Fruit fly (Drosophila melanogaster) whole organism, embryonic: ENCODE data around the gene kri.

Experiments
- Antp ChIP-seq: fragments of 200-800 bp; sonication (Bioruptor generic); optimal IDR thresholded peaks from 3 replicates; lab custom pipeline; 2016; ENCODE audit warnings: missing biosample characterization, missing genetic modification characterization
- Asciz ChIP-seq: fragments of 200-800 bp; sonication (Bioruptor generic); optimal IDR thresholded peaks from 2 replicates; lab custom pipeline; 2017; ENCODE audit warnings: missing biosample characterization, mild to moderate bottlenecking, missing genetic modification characterization, missing genetic modification reagents
- Atf3 ChIP-seq: fragments of 200-800 bp; sonication (Bioruptor generic); optimal IDR thresholded peaks from 3 replicates; lab custom pipeline; 2016; ENCODE audit warnings: missing biosample characterization, missing genetic modification characterization
- BEAF-32 ChIP-seq: fragments of 200-800 bp; sonication (Bioruptor generic); optimal IDR thresholded peaks from 3 replicates; lab custom pipeline; 2017; ENCODE audit warnings: missing biosample characterization, missing genetic modification characterization, mild to moderate bottlenecking, moderate library complexity, missing genetic modification reagents
- CG10209 ChIP-seq: fragments of 200-800 bp; sonication (Bioruptor generic); optimal IDR thresholded peaks from 3 replicates; lab custom pipeline; 2017; ENCODE audit warnings: missing biosample characterization, mild to moderate bottlenecking, missing genetic modification characterization, missing genetic modification reagents
- CG10321 ChIP-seq: fragments of 200-800 bp; sonication (Bioruptor generic); IDR thresholded peaks from 2 replicates; pipeline ENCODE4 v1.3.6; 2022; ENCODE audit warnings: missing biosample characterization, missing genetic modification characterization
- CG12071 ChIP-seq: fragments of 200-800 bp; sonication (Bioruptor generic); optimal IDR thresholded peaks from 3 replicates; lab custom pipeline; 2018; ENCODE audit warnings: missing biosample characterization, mild to moderate bottlenecking, missing genetic modification characterization
- CG14710 ChIP-seq: fragments of 200-800 bp; sonication (Bioruptor generic); optimal IDR thresholded peaks from 3 replicates; lab custom pipeline; 2019; ENCODE audit warnings: missing biosample characterization, mild to moderate bottlenecking, missing genetic modification characterization, moderate library complexity
- CG1602 ChIP-seq: fragments of 200-800 bp; sonication (Bioruptor generic); optimal IDR thresholded peaks from 3 replicates; lab custom pipeline; 2016; ENCODE audit warnings: missing biosample characterization, missing genetic modification characterization
- CG16815 ChIP-seq: fragments of 200-800 bp; sonication (Bioruptor generic); optimal IDR thresholded peaks from 3 replicates; lab custom pipeline; 2017; ENCODE audit warnings: missing biosample characterization, mild to moderate bottlenecking, missing genetic modification characterization
- CG17361 ChIP-seq: fragments of 200-800 bp; sonication (Bioruptor generic); IDR thresholded peaks from 3 replicates; pipeline ENCODE4 v1.3.6; 2022; ENCODE audit warnings: missing biosample characterization, missing genetic modification characterization
- CG17385 ChIP-seq: fragments of 200-800 bp; sonication (Bioruptor generic); optimal IDR thresholded peaks from 3 replicates; lab custom pipeline; 2018; ENCODE audit warnings: missing biosample characterization, mild to moderate bottlenecking, missing genetic modification characterization
- CG17912 ChIP-seq: fragments of 200-800 bp; sonication (Bioruptor generic); optimal IDR thresholded peaks from 2 replicates; lab custom pipeline; 2018; ENCODE audit warnings: missing biosample characterization, mild to moderate bottlenecking, missing genetic modification characterization
- CG33557 ChIP-seq: fragments of 200-800 bp; sonication (Bioruptor generic); optimal IDR thresholded peaks from 2 replicates; lab custom pipeline; 2019; ENCODE audit warnings: missing biosample characterization, mild to moderate bottlenecking, missing genetic modification characterization, moderate library complexity
- CG6254 ChIP-seq: fragments of 200-800 bp; sonication (Bioruptor generic); optimal IDR thresholded peaks from 3 replicates; lab custom pipeline; 2017; ENCODE audit warnings: mild to moderate bottlenecking, missing biosample characterization, missing genetic modification reagents, missing genetic modification characterization
- CG6813 ChIP-seq: fragments of 200-800 bp; sonication (Bioruptor generic); optimal IDR thresholded peaks from 2 replicates; lab custom pipeline; 2017; ENCODE audit warnings: missing biosample characterization, missing genetic modification characterization, mild to moderate bottlenecking, moderate library complexity, missing genetic modification reagents
- CTCF ChIP-seq: fragments of 200-800 bp; sonication (Bioruptor generic); optimal IDR thresholded peaks from 2 replicates; lab custom pipeline; 2017; ENCODE audit warnings: missing biosample characterization, mild to moderate bottlenecking, missing genetic modification characterization, moderate library complexity
- CoRest ChIP-seq: fragments of 200-800 bp; sonication (Bioruptor generic); optimal IDR thresholded peaks from 3 replicates; lab custom pipeline; 2018; ENCODE audit warnings: missing biosample characterization, mild to moderate bottlenecking, missing genetic modification characterization, moderate library complexity
- Dad ChIP-seq: fragments of 200-800 bp; sonication (Bioruptor generic); optimal IDR thresholded peaks from 3 replicates; lab custom pipeline; 2016; ENCODE audit warnings: missing biosample characterization, missing genetic modification characterization
- Fer2 ChIP-seq: fragments of 200-800 bp; sonication (Bioruptor generic); optimal IDR thresholded peaks from 2 replicates; lab custom pipeline; 2018; ENCODE audit warnings: missing biosample characterization, mild to moderate bottlenecking, missing genetic modification characterization, moderate library complexity
- Fer3 ChIP-seq: fragments of 200-800 bp; sonication (Bioruptor generic); optimal IDR thresholded peaks from 2 replicates; lab custom pipeline; 2018; ENCODE audit warnings: missing biosample characterization, mild to moderate bottlenecking, missing genetic modification characterization, moderate library complexity
- HmgZ ChIP-seq: fragments of 200-800 bp; sonication (Bioruptor generic); optimal IDR thresholded peaks from 2 replicates; lab custom pipeline; 2018; ENCODE audit warnings: missing biosample characterization, mild to moderate bottlenecking, missing genetic modification characterization
- Hmx ChIP-seq: fragments of 200-800 bp; sonication (Bioruptor generic); optimal IDR thresholded peaks from 2 replicates; lab custom pipeline; 2016; ENCODE audit warnings: missing biosample characterization, missing genetic modification characterization
- Myb ChIP-seq: fragments of 200-800 bp; sonication (Bioruptor generic); optimal IDR thresholded peaks from 2 replicates; lab custom pipeline; 2016; ENCODE audit warnings: missing biosample characterization, missing genetic modification characterization
- Nf-YB ChIP-seq: fragments of 200-800 bp; sonication (Bioruptor generic); optimal IDR thresholded peaks from 3 replicates; lab custom pipeline; 2019; ENCODE audit warnings: missing biosample characterization, mild to moderate bottlenecking, missing genetic modification characterization, moderate library complexity
- Nf-YC ChIP-seq: fragments of 200-800 bp; optimal IDR thresholded peaks from 3 replicates; lab custom pipeline; 2019; ENCODE audit warnings: missing biosample characterization, mild to moderate bottlenecking, missing genetic modification characterization, moderate library complexity
- PHDP ChIP-seq: fragments of 200-800 bp; sonication (Bioruptor generic); optimal IDR thresholded peaks from 3 replicates; lab custom pipeline; 2018; ENCODE audit warnings: missing biosample characterization, mild to moderate bottlenecking, missing genetic modification characterization, moderate library complexity
- Rfx ChIP-seq: fragments of 200-800 bp; sonication (Bioruptor generic); IDR thresholded peaks from 2 replicates; pipeline ENCODE4 v1.3.6; 2022; ENCODE audit warnings: missing biosample characterization, missing genetic modification characterization
- Rx ChIP-seq: fragments of 200-800 bp; sonication (Bioruptor generic); IDR thresholded peaks from 2 replicates; pipeline ENCODE4 v1.3.6; 2022; ENCODE audit warnings: missing biosample characterization, missing genetic modification characterization
- Sin3A ChIP-seq: fragments of >200 bp; optimal IDR thresholded peaks from 2 replicates; lab custom pipeline; 2018
- Sry-β ChIP-seq: fragments of 200-800 bp; sonication (Bioruptor generic); optimal IDR thresholded peaks from 2 replicates; lab custom pipeline; 2018; ENCODE audit warnings: missing biosample characterization, mild to moderate bottlenecking, missing genetic modification characterization, moderate library complexity
- Vsx1 ChIP-seq: fragments of 200-800 bp; sonication (Bioruptor generic); optimal IDR thresholded peaks from 2 replicates; lab custom pipeline; 2017; ENCODE audit warnings: missing biosample characterization, mild to moderate bottlenecking, missing genetic modification characterization, missing genetic modification reagents
- dati ChIP-seq: fragments of 200-800 bp; sonication (Bioruptor generic); IDR thresholded peaks from 2 replicates; pipeline ENCODE4 v1.3.6; 2022; ENCODE audit warnings: missing biosample characterization, missing genetic modification characterization
- disco-r ChIP-seq: fragments of 200-800 bp; sonication (Bioruptor generic); optimal IDR thresholded peaks from 2 replicates; lab custom pipeline; 2016; ENCODE audit warnings: missing biosample characterization, missing genetic modification characterization
- emc ChIP-seq: fragments of 200-800 bp; sonication (Bioruptor generic); optimal IDR thresholded peaks from 2 replicates; lab custom pipeline; 2016; ENCODE audit warnings: missing biosample characterization, missing genetic modification characterization
- fd3F ChIP-seq: fragments of 200-800 bp; sonication (Bioruptor generic); optimal IDR thresholded peaks from 2 replicates; lab custom pipeline; 2018; ENCODE audit warnings: missing biosample characterization, mild to moderate bottlenecking, missing genetic modification characterization, moderate library complexity
- fd64A ChIP-seq: fragments of 200-800 bp; sonication (Bioruptor generic); optimal IDR thresholded peaks from 3 replicates; lab custom pipeline; 2018; ENCODE audit warnings: missing biosample characterization, mild to moderate bottlenecking, missing genetic modification characterization
- gfzf ChIP-seq: fragments of 200-800 bp; sonication (Bioruptor generic); optimal IDR thresholded peaks from 2 replicates; lab custom pipeline; 2016; ENCODE audit warnings: missing biosample characterization, mild to moderate bottlenecking, missing genetic modification characterization, moderate library complexity
- grn ChIP-seq: fragments of 200-800 bp; sonication (Bioruptor generic); optimal IDR thresholded peaks from 3 replicates; lab custom pipeline; 2017; ENCODE audit warnings: missing biosample characterization, missing genetic modification characterization
- h ChIP-seq: fragments of >200 bp; optimal IDR thresholded peaks from 2 replicates; lab custom pipeline; 2017
- kah ChIP-seq: fragments of 200-800 bp; sonication (Bioruptor generic); optimal IDR thresholded peaks from 2 replicates; lab custom pipeline; 2018; ENCODE audit warnings: missing biosample characterization, mild to moderate bottlenecking, missing genetic modification characterization
- mld ChIP-seq: fragments of 200-800 bp; sonication (Bioruptor generic); IDR thresholded peaks from 3 replicates; pipeline ENCODE4 v1.3.6; 2022; ENCODE audit warnings: missing biosample characterization, missing genetic modification characterization; ENCODE audit not compliant: partially characterized antibody
- nom ChIP-seq: fragments of 200-800 bp; sonication (Bioruptor generic); optimal IDR thresholded peaks from 2 replicates; lab custom pipeline; 2017; ENCODE audit warnings: missing biosample characterization, missing genetic modification characterization, mild to moderate bottlenecking, moderate library complexity, missing genetic modification reagents
- p53 ChIP-seq: fragments of 200-800 bp; sonication (Bioruptor generic); optimal IDR thresholded peaks from 2 replicates; lab custom pipeline; 2016; ENCODE audit warnings: missing biosample characterization, missing genetic modification characterization
- repo ChIP-seq: fragments of 200-800 bp; sonication (Bioruptor generic); optimal IDR thresholded peaks from 2 replicates; lab custom pipeline; 2016; ENCODE audit warnings: missing biosample characterization, missing genetic modification characterization
- row ChIP-seq: fragments of 200-800 bp; sonication (Bioruptor generic); IDR thresholded peaks from 3 replicates; pipeline ENCODE4 v1.3.6; 2022; ENCODE audit warnings: missing biosample characterization, missing genetic modification characterization
- sens ChIP-seq: fragments of 200-800 bp; sonication (Bioruptor generic); peaks from one replicate; lab custom pipeline; 2016; ENCODE audit warnings: missing biosample characterization, missing genetic modification characterization
- sim ChIP-seq: fragments of 200-800 bp; sonication (Bioruptor generic); IDR thresholded peaks from 2 replicates; pipeline ENCODE4 v1.3.6; 2022; ENCODE audit warnings: missing biosample characterization, missing genetic modification characterization
- sima ChIP-seq: fragments of 200-800 bp; sonication (Bioruptor generic); optimal IDR thresholded peaks from 2 replicates; lab custom pipeline; 2016; ENCODE audit warnings: missing biosample characterization, missing genetic modification characterization
- usp ChIP-seq: fragments of >200 bp; optimal IDR thresholded peaks from 2 replicates; lab custom pipeline; 2017; ENCODE audit warnings: missing biosample characterization, missing genetic modification characterization
- zf30C ChIP-seq: fragments of 200-800 bp; sonication (Bioruptor generic); optimal IDR thresholded peaks from 3 replicates; lab custom pipeline; 2018; ENCODE audit warnings: missing biosample characterization, mild to moderate bottlenecking, missing genetic modification characterization

kri gene

DNA sequence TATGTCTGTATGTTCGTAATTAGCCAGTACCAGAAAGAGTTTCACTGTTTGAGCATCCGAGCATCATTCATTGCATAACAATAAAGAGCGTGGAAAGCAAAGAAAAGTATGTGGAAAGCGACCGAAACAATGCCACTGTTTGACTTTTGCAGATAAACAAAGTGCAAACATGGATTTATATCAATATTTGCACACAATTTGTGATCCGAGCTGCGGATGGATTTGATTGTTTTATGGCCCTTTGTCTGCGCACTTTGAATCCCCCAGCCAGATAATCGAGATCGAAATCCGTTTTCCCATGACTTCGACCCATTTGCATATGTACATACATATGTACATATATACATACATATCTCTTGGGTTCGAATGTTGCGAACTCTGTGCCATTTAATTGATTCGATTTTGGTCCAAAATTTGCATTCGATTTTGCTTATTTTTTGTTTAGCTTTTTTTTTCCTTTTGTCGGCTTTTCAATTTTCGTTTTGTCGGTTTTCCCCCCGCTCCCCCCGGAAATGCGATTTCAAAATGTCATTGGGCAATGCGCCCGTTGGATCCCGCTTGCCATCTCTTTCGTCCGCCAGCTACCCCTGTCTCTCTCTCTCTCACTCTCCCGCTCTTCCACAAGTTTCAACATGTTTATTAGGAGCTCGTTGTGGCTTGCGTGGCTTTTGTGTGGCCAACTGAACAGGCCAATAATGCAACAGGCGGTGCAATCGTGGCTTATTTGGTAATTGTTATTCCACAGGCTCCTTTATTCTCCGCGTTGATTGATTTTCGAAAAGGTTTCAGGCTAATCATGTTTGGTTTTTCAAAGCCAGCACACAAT, 25.3 kb upstream of the kri start (continued):
- no peak for TF ChIP-seq CoRest (tag; lab: Kevin White, UChicago)
- peak; percentile 34 for TF ChIP-seq Nf-YB
- TF ChIP-seq nom, result no peak
- TF ChIP-seq CG17361 (GFP tag; lab: Robert Waterston, UW), result no peak
- TF ChIP-seq repo, result no peak
- peak; percentile 51 for TF ChIP-seq CG6813 (GFP tag; lab: Kevin White, UChicago)
- TF ChIP-seq Hmx (GFP tag; lab: Kevin White, UChicago), result no peak
- no peak for TF ChIP-seq Rx (GFP tag; lab: Robert Waterston, UW)
- no peak for TF ChIP-seq gfzf (GFP tag; lab: Kevin White, UChicago)
- no peak for TF ChIP-seq kah (GFP tag; lab: Kevin White, UChicago)
- peak; percentile 6 for TF ChIP-seq PHDP (tag; lab: Kevin White, UChicago)
- TF ChIP-seq Fer3 (tag; lab: Kevin White, UChicago), result no peak
- no peak for TF ChIP-seq CG17385 (GFP tag; lab: Kevin White, UChicago)
- peak; percentile 1 for TF ChIP-seq Vsx1 (GFP tag; lab: Kevin White, UChicago)
- TF ChIP-seq usp (GFP tag; lab: Kevin White, UChicago), result no peak
- no peak for TF ChIP-seq Fer2
- no peak for TF ChIP-seq dati
- no peak for TF ChIP-seq CG1602 (GFP tag; lab: Kevin White, UChicago)
- TF ChIP-seq Dad, result no peak
- TF ChIP-seq CG10321 (GFP tag; lab: Robert Waterston, UW), result peak; percentile 44
- no peak for TF ChIP-seq CG33557
- no peak for TF ChIP-seq row (GFP tag; lab: Robert Waterston, UW)
- TF ChIP-seq Rfx (GFP tag; lab: Robert Waterston, UW), result no peak
- TF ChIP-seq Asciz (GFP tag; lab: Kevin White, UChicago), result peak; percentile 59
- TF ChIP-seq CG16815, result no peak
- TF ChIP-seq Atf3 (GFP tag; lab: Kevin White, UChicago), result no peak
- no peak for TF ChIP-seq fd3F (GFP tag; lab: Kevin White, UChicago)
- TF ChIP-seq sim (GFP tag; lab: Robert Waterston, UW), result no peak
- TF ChIP-seq h (lab: Kevin White, UChicago), result no peak
- TF ChIP-seq Antp (GFP tag; lab: Kevin White, UChicago), result no peak
- TF ChIP-seq fd64A (GFP tag; lab: Kevin White, UChicago), result peak; percentile 2
- peak; percentile 85 for TF ChIP-seq sens (GFP tag; lab: Kevin White, UChicago)
- no peak for TF ChIP-seq Myb (GFP tag; lab: Kevin White, UChicago)
- no peak for TF ChIP-seq CTCF (GFP tag; lab: Kevin White, UChicago)
- no peak for TF ChIP-seq CG6254
- TF ChIP-seq CG14710, result no peak
- TF ChIP-seq CG10209, result no peak
- no peak for TF ChIP-seq mld (GFP tag; lab: Robert Waterston, UW)
- no peak for TF ChIP-seq sima (GFP tag; lab: Kevin White, UChicago)
- TF ChIP-seq emc, result no peak
- no peak for TF ChIP-seq BEAF-32 (GFP tag; lab: Kevin White, UChicago)
- peak; percentile 7 for TF ChIP-seq CG12071
- peak; percentile 96 for TF ChIP-seq p53 (GFP tag; lab: Kevin White, UChicago)
- TF ChIP-seq Sry-β (GFP tag; lab: Kevin White, UChicago), result peak; percentile 57
- TF ChIP-seq zf30C (GFP tag; lab: Kevin White, UChicago), result no peak
- TF ChIP-seq disco-r (GFP tag; lab: Kevin White, UChicago), result no peak
- no peak for TF ChIP-seq Sin3A (lab: Kevin White, UChicago)
- TF ChIP-seq HmgZ (tag; lab: Kevin White, UChicago), result no peak
- TF ChIP-seq Nf-YC (tag; lab: Kevin White, UChicago), result peak; percentile 41
- no peak for TF ChIP-seq grn (GFP tag; lab: Kevin White, UChicago)
- no peak for TF ChIP-seq CG17912 (GFP tag; lab: Kevin White, UChicago)
